Worm (Caenorhabditis elegans) whole organism, young adult: ENCODE measurements around the gene tbp-1.

Source experiments
- C17E4.6 ChIP-seq: fragments of 200-800 bp; sonication (Bioruptor generic); IDR thresholded peaks from 2 replicates; pipeline ENCODE4 v1.3.6; 2022; ENCODE audit warnings: missing genetic modification reagents, missing genetic modification characterization, missing compliant biosample characterization
- D2030.7 ChIP-seq: fragments of 200-800 bp; sonication (Bioruptor generic); IDR thresholded peaks from 2 replicates; pipeline ENCODE4 v1.3.6; 2022; ENCODE audit warnings: missing genetic modification reagents, missing genetic modification characterization, missing compliant biosample characterization
- F10E7.11 ChIP-seq: sonication (generic microtip); optimal IDR thresholded peaks from 2 replicates; lab custom pipeline; 2017; ENCODE audit warnings: mild to moderate bottlenecking, missing genetic modification characterization, moderate library complexity, missing compliant biosample characterization
- F22D6.2 ChIP-seq: sonication (generic microtip); optimal IDR thresholded peaks from 2 replicates; lab custom pipeline; 2016; ENCODE audit warnings: mild to moderate bottlenecking, missing genetic modification characterization, missing compliant biosample characterization
- F33H1.4 ChIP-seq: fragments of 200-800 bp; sonication (Bioruptor generic); IDR thresholded peaks from 2 replicates; pipeline ENCODE4 v1.3.6; 2022; ENCODE audit warnings: missing genetic modification reagents, missing genetic modification characterization, missing compliant biosample characterization
- F39B2.1 ChIP-seq: fragments of 200-800 bp; sonication (Bioruptor generic); IDR thresholded peaks from 2 replicates; pipeline ENCODE4 v1.3.6; 2022; ENCODE audit warnings: missing genetic modification reagents, missing genetic modification characterization, missing compliant biosample characterization
- F49E8.2 ChIP-seq: sonication (generic microtip); optimal IDR thresholded peaks from 3 replicates; lab custom pipeline; 2017; ENCODE audit warnings: missing genetic modification characterization, mild to moderate bottlenecking, missing compliant biosample characterization, antibody characterized with exemption, moderate library complexity; ENCODE audit not compliant: insufficient read depth
- F55B11.4 ChIP-seq: sonication (generic microtip); optimal IDR thresholded peaks from 2 replicates; lab custom pipeline; 2016; ENCODE audit warnings: missing compliant biosample characterization, missing genetic modification characterization, borderline replicate concordance; ENCODE audit not compliant: insufficient read depth
- T26A5.8 ChIP-seq: sonication (generic microtip); optimal IDR thresholded peaks from 2 replicates; lab custom pipeline; 2016; ENCODE audit warnings: missing genetic modification characterization, missing compliant biosample characterization
- Y95B8A.8 ChIP-seq: fragments of 200-800 bp; sonication (Bioruptor generic); IDR thresholded peaks from 2 replicates; pipeline ENCODE4 v1.3.6; 2022; ENCODE audit warnings: missing genetic modification reagents, missing genetic modification characterization, missing compliant biosample characterization
- ZK185.1 ChIP-seq: sonication (generic microtip); optimal IDR thresholded peaks from 2 replicates; lab custom pipeline; 2016; ENCODE audit warnings: mild to moderate bottlenecking, missing genetic modification characterization, missing compliant biosample characterization; ENCODE audit not compliant: poor library complexity, severe bottlenecking
- akir-1 ChIP-seq: fragments of 200-800 bp; sonication (Bioruptor generic); optimal IDR thresholded peaks from 2 replicates; lab custom pipeline; 2018; ENCODE audit warnings: mild to moderate bottlenecking, missing genetic modification characterization, moderate library complexity, missing compliant biosample characterization
- aptf-3 ChIP-seq: fragments of 200-800 bp; sonication (Bioruptor generic); IDR thresholded peaks from 2 replicates; pipeline ENCODE4 v1.3.6; 2022; ENCODE audit warnings: missing genetic modification characterization, missing compliant biosample characterization
- athp-1 ChIP-seq: sonication (generic microtip); optimal IDR thresholded peaks from 2 replicates; lab custom pipeline; 2017; ENCODE audit warnings: mild to moderate bottlenecking, missing genetic modification characterization, missing compliant biosample characterization
- attf-3 ChIP-seq: fragments of 200-800 bp; sonication (Bioruptor generic); conservative IDR thresholded peaks from 2 replicates; pipeline ENCODE4 v1.3.6; 2022; ENCODE audit warnings: missing genetic modification reagents, missing genetic modification characterization, missing compliant biosample characterization
- attf-5 ChIP-seq: fragments of 200-800 bp; sonication (Bioruptor generic); optimal IDR thresholded peaks from 2 replicates; lab custom pipeline; 2018; ENCODE audit warnings: mild to moderate bottlenecking, missing genetic modification characterization, missing compliant biosample characterization
- bed-2 ChIP-seq: fragments of 200-800 bp; sonication (Bioruptor generic); IDR thresholded peaks from 2 replicates; pipeline ENCODE4 v1.3.6; 2022; ENCODE audit warnings: missing genetic modification reagents, missing genetic modification characterization, missing compliant biosample characterization
- cebp-1 ChIP-seq, 2 experiments: fragments of 200-800 bp in 1 of 2; sonication (Bioruptor generic) in 1 of 2; sonication (generic microtip) in 1 of 2; IDR thresholded peaks in 1 of 2; optimal IDR thresholded peaks in 1 of 2; 2 replicates each; pipeline versions ENCODE4 v1.3.6 to Lab custom; 2017 to 2022; ENCODE audit warnings: missing compliant biosample characterization in 2 of 2, missing genetic modification characterization in 2 of 2, mild to moderate bottlenecking in 1 of 2, missing genetic modification reagents in 1 of 2, moderate library complexity in 1 of 2
- ceh-100 ChIP-seq: fragments of 200-800 bp; sonication (Bioruptor generic); IDR thresholded peaks from 2 replicates; pipeline ENCODE4 v1.3.6; 2022; ENCODE audit warnings: missing genetic modification reagents, missing genetic modification characterization, missing compliant biosample characterization
- ceh-27 ChIP-seq: fragments of 200-800 bp; sonication (Bioruptor generic); optimal IDR thresholded peaks from 2 replicates; lab custom pipeline; 2018; ENCODE audit warnings: mild to moderate bottlenecking, missing genetic modification characterization, moderate library complexity, missing compliant biosample characterization
- dpff-1 ChIP-seq: sonication (generic microtip); optimal IDR thresholded peaks from 2 replicates; lab custom pipeline; 2017; ENCODE audit warnings: mild to moderate bottlenecking, missing genetic modification characterization, missing compliant biosample characterization
- dpl-1 ChIP-seq: fragments of 150-350 bp; optimal IDR thresholded peaks from 2 replicates; lab custom pipeline; 2014; ENCODE audit warnings: missing biosample characterization, missing genetic modification reagents, missing genetic modification characterization
- egl-18 ChIP-seq: fragments of 200-800 bp; sonication (Bioruptor generic); IDR thresholded peaks from 2 replicates; pipeline ENCODE4 v1.3.6; 2022; ENCODE audit warnings: missing genetic modification reagents, missing genetic modification characterization, missing compliant biosample characterization
- ekl-4 ChIP-seq: fragments of 200-800 bp; sonication (Bioruptor generic); IDR thresholded peaks from 2 replicates; pipeline ENCODE4 v1.3.6; 2022; ENCODE audit warnings: missing genetic modification reagents, missing genetic modification characterization, missing compliant biosample characterization
- fkh-3 ChIP-seq: sonication (generic microtip); optimal IDR thresholded peaks from 2 replicates; lab custom pipeline; 2016; ENCODE audit warnings: mild to moderate bottlenecking, missing genetic modification characterization, missing compliant biosample characterization
- hrde-1 ChIP-seq: sonication (generic microtip); optimal IDR thresholded peaks from 2 replicates; lab custom pipeline; 2016; ENCODE audit warnings: missing genetic modification characterization, mild to moderate bottlenecking, missing compliant biosample characterization, moderate library complexity, missing genotype, missing genetic modification reagents, borderline replicate concordance
- lag-1 ChIP-seq: fragments of 200-800 bp; sonication (Bioruptor generic); IDR thresholded peaks from 2 replicates; pipeline ENCODE4 v1.3.6; 2022; ENCODE audit warnings: missing genetic modification reagents, missing genetic modification characterization, missing compliant biosample characterization
- let-526 ChIP-seq: fragments of 200-800 bp; sonication (Bioruptor generic); IDR thresholded peaks from 2 replicates; pipeline ENCODE4 v1.3.6; 2022; ENCODE audit warnings: missing genetic modification reagents, missing genetic modification characterization, missing compliant biosample characterization
- lin-26 ChIP-seq: fragments of 200-800 bp; sonication (Bioruptor generic); IDR thresholded peaks from 2 replicates; pipeline ENCODE4 v1.3.6; 2022; ENCODE audit warnings: missing genetic modification reagents, missing genetic modification characterization, missing compliant biosample characterization
- lin-35 ChIP-seq, 3 experiments: fragments of 150-350 bp in 2 of 3; sonication (generic microtip) in 1 of 3; optimal IDR thresholded peaks; 2 replicates each; lab custom pipeline; 2014 to 2018; ENCODE audit warnings: missing biosample characterization in 3 of 3, missing genetic modification characterization in 3 of 3, missing genetic modification reagents in 3 of 3
- lin-54 ChIP-seq: fragments of 200-800 bp; sonication (Bioruptor generic); optimal IDR thresholded peaks from 2 replicates; lab custom pipeline; 2018; ENCODE audit warnings: mild to moderate bottlenecking, missing genetic modification characterization, missing compliant biosample characterization
- lsl-1 ChIP-seq: fragments of 200-800 bp; sonication (Bioruptor generic); optimal IDR thresholded peaks from 2 replicates; lab custom pipeline; 2018; ENCODE audit warnings: mild to moderate bottlenecking, missing genetic modification characterization, moderate library complexity, missing compliant biosample characterization
- madf-10 ChIP-seq: sonication (generic microtip); optimal IDR thresholded peaks from 2 replicates; lab custom pipeline; 2016; ENCODE audit warnings: mild to moderate bottlenecking, missing genetic modification characterization, missing compliant biosample characterization
- mcd-1 ChIP-seq: fragments of 200-800 bp; sonication (Bioruptor generic); IDR thresholded peaks from 2 replicates; pipeline ENCODE4 v1.3.6; 2022; ENCODE audit warnings: missing genetic modification reagents, missing genetic modification characterization, missing compliant biosample characterization
- mes-4 ChIP-seq: sonication (generic microtip); optimal IDR thresholded peaks from 2 replicates; lab custom pipeline; 2016; ENCODE audit warnings: missing genotype, missing genetic modification characterization, missing compliant biosample characterization
- nfya-1 ChIP-seq: sonication (generic microtip); optimal IDR thresholded peaks from 2 replicates; lab custom pipeline; 2017; ENCODE audit warnings: antibody characterized with exemption, missing compliant biosample characterization, missing genetic modification characterization, borderline replicate concordance; ENCODE audit not compliant: insufficient read depth
- nhr-120 ChIP-seq: fragments of 200-800 bp; sonication (Bioruptor generic); IDR thresholded peaks from 2 replicates; pipeline ENCODE4 v1.3.6; 2022; ENCODE audit warnings: missing genetic modification characterization, missing compliant biosample characterization
- pha-4 ChIP-seq: fragments of 150-350 bp; sonication (generic microtip); optimal IDR thresholded peaks from 2 replicates; lab custom pipeline; 2014; ENCODE audit warnings: missing biosample characterization, missing genetic modification reagents, missing genetic modification characterization
- rcor-1 ChIP-seq: fragments of 200-800 bp; sonication (Bioruptor generic); IDR thresholded peaks from 2 replicates; pipeline ENCODE4 v1.3.6; 2022; ENCODE audit warnings: missing genetic modification reagents, missing genetic modification characterization, missing compliant biosample characterization
- rpc-1 ChIP-seq, 2 experiments: fragments of 150-350 bp in 1 of 2; sonication (generic microtip) in 1 of 2; optimal IDR thresholded peaks; 2 replicates each; lab custom pipeline; 2014 to 2018; ENCODE audit warnings: missing biosample characterization in 1 of 2, missing genetic modification characterization in 1 of 2, missing genetic modification reagents in 1 of 2, missing genotype in 1 of 2
- sea-2 ChIP-seq: fragments of 200-800 bp; sonication (Bioruptor generic); IDR thresholded peaks from 2 replicates; pipeline ENCODE4 v1.3.6; 2022; ENCODE audit warnings: missing genetic modification characterization, missing compliant biosample characterization
- sptf-2 ChIP-seq: fragments of 200-800 bp; sonication (Bioruptor generic); optimal IDR thresholded peaks from 2 replicates; lab custom pipeline; 2018; ENCODE audit warnings: mild to moderate bottlenecking, missing genetic modification characterization, missing compliant biosample characterization
- tbp1 ChIP-seq: fragments of 200-800 bp; sonication (Bioruptor generic); optimal IDR thresholded peaks from 2 replicates; lab custom pipeline; 2018; ENCODE audit warnings: mild to moderate bottlenecking, missing genetic modification characterization, missing compliant biosample characterization
- tlf-1 ChIP-seq: fragments of 200-800 bp; sonication (Bioruptor generic); optimal IDR thresholded peaks from 2 replicates; lab custom pipeline; 2018; ENCODE audit warnings: mild to moderate bottlenecking, missing genetic modification characterization, missing compliant biosample characterization
- unc-130 ChIP-seq: sonication (generic microtip); optimal IDR thresholded peaks from 2 replicates; lab custom pipeline; 2016; ENCODE audit warnings: missing genetic modification reagents, missing genetic modification characterization, missing compliant biosample characterization
- ztf-25 ChIP-seq: fragments of 200-800 bp; sonication (Bioruptor generic); IDR thresholded peaks from 2 replicates; pipeline ENCODE4 v1.3.6; 2022; ENCODE audit warnings: missing genetic modification reagents, missing genetic modification characterization, missing compliant biosample characterization
- ztf-3 ChIP-seq: fragments of 200-800 bp; sonication (Bioruptor generic); optimal IDR thresholded peaks from 2 replicates; lab custom pipeline; 2018; ENCODE audit warnings: mild to moderate bottlenecking, missing genetic modification characterization, missing compliant biosample characterization
- ztf-6 ChIP-seq: fragments of 200-800 bp; sonication (Bioruptor generic); IDR thresholded peaks from 2 replicates; pipeline ENCODE4 v1.3.6; 2022; ENCODE audit warnings: missing genetic modification reagents, missing genetic modification characterization, missing compliant biosample characterization

The tbp-1 gene

ce11 chrIII:7336214-7336613 lies 47.6 kb upstream of the tbp-1 start, which contains the start of gene gsp-2 (continued):
- TF ChIP-seq ceh-100 (GFP tag; lab: Robert Waterston, UW), result 0 out of 2 replicates have a peak, but pooled peaks have one; percentile 16
- TF ChIP-seq D2030.7, result no peak; the same call in 1 of the 2 replicates
- TF ChIP-seq egl-18 (GFP tag; lab: Robert Waterston, UW), result no peak
- TF ChIP-seq attf-3, result peak; percentile 40; the same call in 1 of the 2 replicates
- peak; percentile 61 for TF ChIP-seq lin-54
- TF ChIP-seq unc-130, result no peak
- peak; percentile 73 for TF ChIP-seq attf-5 (GFP tag; lab: Kevin White, UChicago)
- TF ChIP-seq F22D6.2 (tag; lab: Kevin White, UChicago), result no peak
- TF ChIP-seq aptf-3, result no peak
- no peak for TF ChIP-seq lag-1
- TF ChIP-seq F10E7.11 (tag; lab: Kevin White, UChicago), result no peak
- TF ChIP-seq rcor-1, result no peak
- TF ChIP-seq sea-2 (GFP tag; lab: Robert Waterston, UW), result no peak
- TF ChIP-seq F55B11.4 (tag; lab: Kevin White, UChicago), result no peak
- no peak for TF ChIP-seq rpc-1 (optimal IDR thresholded peaks at IDR 0.05; lab: Kevin White, UChicago)
- no peak for TF ChIP-seq rpc-1 (tag; optimal IDR thresholded peaks at IDR 0.05; lab: Kevin White, UChicago)
- TF ChIP-seq mcd-1 (GFP tag; lab: Robert Waterston, UW), result peak; percentile 84
- no peak for TF ChIP-seq sptf-2 (GFP tag; lab: Kevin White, UChicago)
- no peak for TF ChIP-seq ZK185.1 (tag; lab: Kevin White, UChicago)
- no peak for TF ChIP-seq T26A5.8
- TF ChIP-seq Y95B8A.8 (GFP tag; lab: Robert Waterston, UW), result 0 out of 2 replicates have a peak, but pooled peaks have one; percentile 39
- no peak for TF ChIP-seq nfya-1
- TF ChIP-seq C17E4.6 (GFP tag; lab: Robert Waterston, UW), result no peak
- no peak for TF ChIP-seq bed-2
- no peak for TF ChIP-seq nhr-120
- peak; percentile 5 for TF ChIP-seq tlf-1
- no peak for TF ChIP-seq athp-1 (tag; lab: Kevin White, UChicago)
- TF ChIP-seq ztf-25 (GFP tag; lab: Robert Waterston, UW), result no peak
- TF ChIP-seq F33H1.4 (GFP tag; lab: Robert Waterston, UW), result peak; percentile 90
- peak; percentile 69 for TF ChIP-seq ceh-27
- peak; percentile 13 for TF ChIP-seq dpl-1 (GFP tag; lab: Kevin White, UChicago)
- 0 out of 2 replicates have a peak, but pooled peaks have one; percentile 34 for TF ChIP-seq lin-26
- peak; percentile 54 for TF ChIP-seq tbp1
- no peak for TF ChIP-seq mes-4
- no peak for TF ChIP-seq let-526
- no peak for TF ChIP-seq hrde-1 (tag; lab: Kevin White, UChicago)
- no peak for TF ChIP-seq F49E8.2 (tag; lab: Kevin White, UChicago)
- peak; percentile 87 for TF ChIP-seq lsl-1 (GFP tag; lab: Kevin White, UChicago)
- no peak for TF ChIP-seq dpff-1 (tag; lab: Kevin White, UChicago)
- no peak for TF ChIP-seq F39B2.1 (GFP tag; lab: Robert Waterston, UW)
- TF ChIP-seq madf-10 (tag; lab: Kevin White, UChicago), result no peak
- TF ChIP-seq lin-35 (GFP tag; optimal IDR thresholded peaks at IDR 0.05; lab: Kevin White, UChicago), result no peak
- no peak for TF ChIP-seq fkh-3 (tag; lab: Kevin White, UChicago)
- TF ChIP-seq ekl-4 (GFP tag; lab: Robert Waterston, UW), result no peak
- TF ChIP-seq cebp-1 (GFP tag; IDR thresholded peaks at IDR 0.05; lab: Robert Waterston, UW), result no peak
- peak; percentile 69 for TF ChIP-seq cebp-1 (tag; optimal IDR thresholded peaks at IDR 0.05; lab: Kevin White, UChicago)
- TF ChIP-seq akir-1 (GFP tag; lab: Kevin White, UChicago), result no peak
- no peak for TF ChIP-seq ztf-6 (GFP tag; lab: Robert Waterston, UW)
- TF ChIP-seq pha-4, result peak; percentile 3
- TF ChIP-seq ztf-3, result no peak
